Fruit fly (Drosophila melanogaster) whole organism, adult: Measurements from ENCODE around the gene ast.

Source experiments
- CG11617 ChIP-seq: fragments of 200-800 bp; sonication (Bioruptor generic); optimal IDR thresholded peaks from 2 replicates; lab custom pipeline; 2017; ENCODE audit warnings: mild to moderate bottlenecking, missing biosample characterization, missing genetic modification reagents, missing genetic modification characterization
- CG1620 ChIP-seq: fragments of 200-800 bp; sonication (Bioruptor generic); optimal IDR thresholded peaks from 2 replicates; lab custom pipeline; 2016; ENCODE audit warnings: missing biosample characterization, missing genetic modification characterization
- CG5204 ChIP-seq: fragments of 200-800 bp; sonication (Bioruptor generic); optimal IDR thresholded peaks from 2 replicates; lab custom pipeline; 2016; ENCODE audit warnings: missing biosample characterization, missing genetic modification characterization
- CG7045 ChIP-seq: fragments of 200-800 bp; sonication (Bioruptor generic); optimal IDR thresholded peaks from 2 replicates; lab custom pipeline; 2017; ENCODE audit warnings: missing biosample characterization, mild to moderate bottlenecking, missing genetic modification characterization
- CG7101 ChIP-seq: fragments of 200-800 bp; sonication (Bioruptor generic); optimal IDR thresholded peaks from 2 replicates; lab custom pipeline; 2018; ENCODE audit warnings: missing biosample characterization, mild to moderate bottlenecking, missing genetic modification characterization, moderate library complexity
- Clk ChIP-seq: fragments of 200-800 bp; sonication (Bioruptor generic); optimal IDR thresholded peaks from 2 replicates; lab custom pipeline; 2017; ENCODE audit warnings: missing biosample characterization, missing genetic modification characterization
- Hr96 ChIP-seq: fragments of 200-800 bp; sonication (Bioruptor generic); optimal IDR thresholded peaks from 2 replicates; lab custom pipeline; 2016; ENCODE audit warnings: missing biosample characterization, missing genetic modification characterization
- Mnt ChIP-seq: fragments of 200-800 bp; sonication (Bioruptor generic); optimal IDR thresholded peaks from 2 replicates; lab custom pipeline; 2016; ENCODE audit warnings: missing biosample characterization, mild to moderate bottlenecking, missing genetic modification characterization
- bab1 ChIP-seq: fragments of 200-800 bp; sonication (Bioruptor generic); optimal IDR thresholded peaks from 3 replicates; lab custom pipeline; 2019; ENCODE audit warnings: missing biosample characterization, mild to moderate bottlenecking, missing genetic modification characterization, moderate library complexity
- kay ChIP-seq: fragments of 200-800 bp; sonication (Bioruptor generic); peaks from one replicate; lab custom pipeline; 2016; ENCODE audit warnings: missing biosample characterization, missing genetic modification characterization, borderline replicate concordance
- ovo ChIP-seq: fragments of 200-800 bp; sonication (Bioruptor generic); optimal IDR thresholded peaks from 2 replicates; lab custom pipeline; 2016; ENCODE audit warnings: missing biosample characterization, missing genetic modification characterization
- tj ChIP-seq: fragments of 200-800 bp; sonication (Bioruptor generic); optimal IDR thresholded peaks from 3 replicates; lab custom pipeline; 2017; ENCODE audit warnings: missing biosample characterization, mild to moderate bottlenecking, missing genetic modification characterization, moderate library complexity
- toe ChIP-seq: fragments of 200-800 bp; sonication (Bioruptor generic); optimal IDR thresholded peaks from 2 replicates; lab custom pipeline; 2016; ENCODE audit warnings: missing biosample characterization, missing genetic modification characterization

DNA sequence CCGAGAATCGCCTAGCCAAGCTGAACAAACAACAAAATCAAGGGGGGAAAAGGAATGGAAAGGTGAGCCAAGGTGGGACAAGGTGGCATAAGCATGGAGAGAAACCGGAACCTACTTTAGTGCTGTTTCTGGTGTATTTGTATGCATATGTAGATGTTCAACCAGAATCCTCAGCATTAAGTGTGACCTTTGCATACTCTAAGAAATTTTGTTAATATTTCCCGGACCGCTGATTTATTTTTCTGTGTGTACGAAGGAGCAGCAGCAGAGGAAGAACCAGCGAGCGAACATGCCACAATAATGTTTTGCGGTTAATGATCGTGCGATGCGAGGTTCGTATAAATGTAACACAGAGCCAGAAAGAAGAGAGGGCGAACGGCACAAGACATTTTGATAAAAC, 12.7 kb upstream of the ast start:
- TF ChIP-seq bab1 (GFP tag; lab: Kevin White, UChicago) (no peak), Mnt (GFP tag; lab: Kevin White, UChicago) (no peak), CG7101 (tag; lab: Kevin White, UChicago) (no peak), Clk (GFP tag; lab: Kevin White, UChicago) (no peak), kay (no peak), CG7045 (GFP tag; lab: Kevin White, UChicago) (no peak), Hr96 (no peak), CG11617 (GFP tag; lab: Kevin White, UChicago) (no peak), CG1620 (no peak), toe (GFP tag; lab: Kevin White, UChicago) (no peak), ovo (no peak), tj (GFP tag; lab: Kevin White, UChicago) (no peak), CG5204 (GFP tag; lab: Kevin White, UChicago) (no peak)
